Worm (Caenorhabditis elegans) whole organism, L1 larva: ENCODE measurements around the gene ctps-1.

Source experiments
- C16A3.4 ChIP-seq: fragments of 150-350 bp; optimal IDR thresholded peaks from 2 replicates; lab custom pipeline; 2014; ENCODE audit warnings: missing biosample characterization, missing genetic modification characterization
- F16B12.6 ChIP-seq: fragments of 150-350 bp; optimal IDR thresholded peaks from 2 replicates; lab custom pipeline; 2014; ENCODE audit warnings: missing biosample characterization, missing genetic modification characterization
- aly-2 ChIP-seq: fragments of 150-350 bp; optimal IDR thresholded peaks from 2 replicates; lab custom pipeline; 2014; ENCODE audit warnings: missing biosample characterization, missing genetic modification characterization
- blmp-1 ChIP-seq: fragments of 150-350 bp; optimal IDR thresholded peaks from 2 replicates; lab custom pipeline; 2014; ENCODE audit warnings: missing biosample characterization, missing genetic modification characterization
- ceh-63 ChIP-seq: fragments of 200-800 bp; sonication (Bioruptor generic); optimal IDR thresholded peaks from 2 replicates; lab custom pipeline; 2018; ENCODE audit warnings: mild to moderate bottlenecking, missing genetic modification characterization, missing compliant biosample characterization
- ceh-8 ChIP-seq: fragments of 200-800 bp; sonication (Bioruptor generic); optimal IDR thresholded peaks from 2 replicates; lab custom pipeline; 2018; ENCODE audit warnings: mild to moderate bottlenecking, missing genetic modification characterization, moderate library complexity, missing compliant biosample characterization
- ceh-82 ChIP-seq, 3 experiments: fragments of 150-350 bp in 1 of 3; sonication (generic microtip) in 2 of 3; optimal IDR thresholded peaks; 2 replicates each; lab custom pipeline; 2014 to 2017; ENCODE audit warnings: missing biosample characterization in 3 of 3, missing genetic modification characterization in 3 of 3
- ces-1 ChIP-seq: fragments of 150-350 bp; optimal IDR thresholded peaks from 2 replicates; lab custom pipeline; 2014; ENCODE audit warnings: missing biosample characterization, missing genetic modification reagents, missing genetic modification characterization
- dsc-1 ChIP-seq: sonication (generic microtip); optimal IDR thresholded peaks from 2 replicates; lab custom pipeline; 2016; ENCODE audit warnings: mild to moderate bottlenecking, missing genetic modification characterization, missing compliant biosample characterization
- efl-1 ChIP-seq, 4 experiments: fragments of 150-350 bp; optimal IDR thresholded peaks in 3 of 4; peaks in 1 of 4; 1 replicate in 1 of 4; 2 replicates in 3 of 4; lab custom pipeline; 2014; ENCODE audit warnings: missing biosample characterization in 2 of 4, missing genetic modification characterization in 2 of 4, missing genetic modification reagents in 2 of 4
- elt-2 ChIP-seq: sonication (generic microtip); optimal IDR thresholded peaks from 2 replicates; lab custom pipeline; 2016; ENCODE audit warnings: missing genetic modification characterization, mild to moderate bottlenecking, inconsistent platforms, missing compliant biosample characterization, missing genetic modification reagents
- elt-3 ChIP-seq, 6 experiments: fragments of 150-350 bp in 1 of 6; sonication (generic microtip); optimal IDR thresholded peaks; 2 replicates each; lab custom pipeline; 2017 to 2018; ENCODE audit warnings: missing biosample characterization in 6 of 6, missing genetic modification characterization in 6 of 6, inconsistent platforms in 1 of 6
- ets-5 ChIP-seq: fragments of 200-800 bp; sonication (Bioruptor generic); IDR thresholded peaks from 2 replicates; pipeline ENCODE4 v1.3.6; 2022; ENCODE audit warnings: missing genetic modification characterization, missing compliant biosample characterization
- fkh-10 ChIP-seq: sonication (generic microtip); optimal IDR thresholded peaks from 2 replicates; lab custom pipeline; 2017; ENCODE audit warnings: missing biosample characterization, missing genetic modification reagents, missing genetic modification characterization
- fkh-4 ChIP-seq: sonication (generic microtip); optimal IDR thresholded peaks from 2 replicates; lab custom pipeline; 2016; ENCODE audit warnings: missing compliant biosample characterization, missing genetic modification characterization, borderline replicate concordance
- fos-1 ChIP-seq: fragments of 150-350 bp; optimal IDR thresholded peaks from 2 replicates; lab custom pipeline; 2014; ENCODE audit warnings: missing biosample characterization, missing genetic modification characterization
- isw-1 ChIP-seq: fragments of 200-800 bp; sonication (Bioruptor generic); IDR thresholded peaks from 2 replicates; pipeline ENCODE4 v1.3.6; 2022; ENCODE audit warnings: missing genetic modification characterization, missing compliant biosample characterization
- jun-1 ChIP-seq: fragments of 150-350 bp; optimal IDR thresholded peaks from 2 replicates; lab custom pipeline; 2014; ENCODE audit warnings: missing biosample characterization, missing genetic modification reagents, missing genetic modification characterization
- lin-13 ChIP-seq: fragments of 150-350 bp; optimal IDR thresholded peaks from 2 replicates; lab custom pipeline; 2014; ENCODE audit warnings: missing biosample characterization, missing genetic modification reagents, missing genetic modification characterization
- lin-14 ChIP-seq: fragments of 200-800 bp; sonication (Bioruptor generic); optimal IDR thresholded peaks from 2 replicates; lab custom pipeline; 2018; ENCODE audit warnings: mild to moderate bottlenecking, missing genetic modification characterization, moderate library complexity, missing compliant biosample characterization
- lin-35 ChIP-seq, 2 experiments: fragments of 150-350 bp; optimal IDR thresholded peaks; 2 replicates each; lab custom pipeline; 2014; ENCODE audit warnings: missing biosample characterization in 2 of 2, missing genetic modification characterization in 2 of 2, missing genetic modification reagents in 2 of 2
- lin-39 ChIP-seq: fragments of 150-350 bp; optimal IDR thresholded peaks from 2 replicates; lab custom pipeline; 2014; ENCODE audit warnings: missing biosample characterization, missing genetic modification reagents, missing genetic modification characterization
- lsy-2 ChIP-seq, 2 experiments: fragments of 150-350 bp; optimal IDR thresholded peaks; 2 replicates each; lab custom pipeline; 2014; ENCODE audit warnings: missing biosample characterization in 2 of 2, missing genetic modification characterization in 2 of 2
- mab-9 ChIP-seq: fragments of 200-800 bp; sonication (Bioruptor generic); IDR thresholded peaks from 2 replicates; pipeline ENCODE4 v1.3.6; 2022; ENCODE audit warnings: missing genetic modification reagents, missing genetic modification characterization, missing compliant biosample characterization
- mdl-1 ChIP-seq, 2 experiments: fragments of 150-350 bp; optimal IDR thresholded peaks; 2 replicates each; lab custom pipeline; 2014 to 2017; ENCODE audit warnings: missing biosample characterization in 2 of 2, missing genetic modification characterization in 2 of 2, inconsistent platforms in 1 of 2
- mep-1 ChIP-seq: fragments of 150-350 bp; optimal IDR thresholded peaks from 2 replicates; lab custom pipeline; 2014; ENCODE audit warnings: missing biosample characterization, missing genetic modification characterization
- nhr-19 ChIP-seq: fragments of 200-800 bp; sonication (Bioruptor generic); conservative IDR thresholded peaks from 2 replicates; pipeline ENCODE4 v1.3.6; 2022; ENCODE audit warnings: missing genetic modification characterization, missing compliant biosample characterization
- nhr-20 ChIP-seq: sonication (generic microtip); optimal IDR thresholded peaks from 2 replicates; lab custom pipeline; 2016; ENCODE audit warnings: mild to moderate bottlenecking, missing genetic modification characterization, missing compliant biosample characterization
- nhr-71 ChIP-seq: sonication (generic microtip); optimal IDR thresholded peaks from 2 replicates; lab custom pipeline; 2016; ENCODE audit warnings: mild to moderate bottlenecking, missing genetic modification characterization, moderate library complexity, missing compliant biosample characterization
- nhr-77 ChIP-seq: fragments of 150-350 bp; optimal IDR thresholded peaks from 2 replicates; lab custom pipeline; 2014; ENCODE audit warnings: missing biosample characterization, missing genetic modification characterization
- nhr-85 ChIP-seq: sonication (generic microtip); peaks from one replicate; lab custom pipeline; 2016; ENCODE audit warnings: missing genetic modification characterization, inconsistent platforms, missing compliant biosample characterization
- nhr-90 ChIP-seq: sonication (generic microtip); optimal IDR thresholded peaks from 2 replicates; lab custom pipeline; 2016; ENCODE audit warnings: mild to moderate bottlenecking, missing genetic modification characterization, missing compliant biosample characterization; ENCODE audit not compliant: poor library complexity
- pag-3 ChIP-seq: sonication (generic microtip); optimal IDR thresholded peaks from 2 replicates; lab custom pipeline; 2017; ENCODE audit warnings: missing genetic modification characterization, mild to moderate bottlenecking, missing compliant biosample characterization, antibody characterized with exemption, borderline replicate concordance; ENCODE audit not compliant: insufficient read depth
- skn-1 ChIP-seq: fragments of 150-350 bp; optimal IDR thresholded peaks from 2 replicates; lab custom pipeline; 2014; ENCODE audit warnings: missing biosample characterization, missing genetic modification characterization
- snu-23 ChIP-seq: sonication (generic microtip); optimal IDR thresholded peaks from 2 replicates; lab custom pipeline; 2016; ENCODE audit warnings: missing genetic modification characterization, missing compliant biosample characterization
- sox-4 ChIP-seq: sonication (generic microtip); optimal IDR thresholded peaks from 2 replicates; lab custom pipeline; 2016; ENCODE audit warnings: missing genetic modification characterization, missing compliant biosample characterization
- swsn-7 ChIP-seq: sonication (generic microtip); optimal IDR thresholded peaks from 2 replicates; lab custom pipeline; 2016; ENCODE audit warnings: missing genetic modification characterization, missing compliant biosample characterization
- tbx-2 ChIP-seq: sonication (generic microtip); optimal IDR thresholded peaks from 2 replicates; lab custom pipeline; 2016; ENCODE audit warnings: missing genetic modification characterization, missing compliant biosample characterization
- unc-130 ChIP-seq: fragments of 150-350 bp; optimal IDR thresholded peaks from 2 replicates; lab custom pipeline; 2017; ENCODE audit warnings: missing biosample characterization, missing genetic modification characterization, inconsistent platforms
- unc-98 ChIP-seq: fragments of 200-800 bp; sonication (Bioruptor generic); IDR thresholded peaks from 2 replicates; pipeline ENCODE4 v1.3.6; 2022; ENCODE audit warnings: missing genetic modification characterization, missing compliant biosample characterization
- vab-15 ChIP-seq: sonication (generic microtip); optimal IDR thresholded peaks from 2 replicates; lab custom pipeline; 2017; ENCODE audit warnings: missing genotype, mild to moderate bottlenecking, missing genetic modification characterization, missing compliant biosample characterization
- xbp-1 ChIP-seq: sonication (generic microtip); optimal IDR thresholded peaks from 2 replicates; lab custom pipeline; 2016; ENCODE audit warnings: missing genetic modification characterization, missing compliant biosample characterization
- ztf-4 ChIP-seq: fragments of 150-350 bp; optimal IDR thresholded peaks from 2 replicates; lab custom pipeline; 2014; ENCODE audit warnings: missing biosample characterization, missing genetic modification characterization

Gene ctps-1

DNA sequence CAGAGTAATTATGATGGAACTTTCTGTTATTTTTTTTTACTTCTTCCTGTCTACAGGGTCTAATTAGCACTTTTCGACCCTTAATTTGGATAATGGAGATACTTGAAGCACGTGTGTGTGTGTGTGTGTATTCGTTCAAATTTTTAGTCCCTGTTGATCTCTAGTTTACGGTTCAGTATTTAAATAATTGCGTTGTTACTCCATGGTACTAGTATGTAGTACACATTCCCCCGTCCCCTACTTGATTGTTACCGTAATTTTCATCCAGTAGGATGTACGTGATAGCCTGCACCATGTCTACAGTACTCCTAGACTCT is 15.4 kb upstream of the ctps-1 start:
- TF ChIP-seq swsn-7 (tag; lab: Kevin White, UChicago): no peak
- no peak for TF ChIP-seq ets-5
- no peak for TF ChIP-seq snu-23 (GFP tag; lab: Kevin White, UChicago)
- no peak for TF ChIP-seq xbp-1
- no peak for TF ChIP-seq mab-9 (GFP tag; lab: Robert Waterston, UW)
- no peak for TF ChIP-seq lin-39 (tag; lab: Kevin White, UChicago)
- no peak for TF ChIP-seq jun-1 (tag; lab: Kevin White, UChicago)
- no peak for TF ChIP-seq fos-1 (tag; lab: Kevin White, UChicago)
- TF ChIP-seq ceh-8: no peak
- no peak for TF ChIP-seq ceh-63 (GFP tag; lab: Kevin White, UChicago)
- no peak for TF ChIP-seq unc-98 (GFP tag; lab: Robert Waterston, UW)
- TF ChIP-seq mep-1 (tag; lab: Kevin White, UChicago): no peak

DNA sequence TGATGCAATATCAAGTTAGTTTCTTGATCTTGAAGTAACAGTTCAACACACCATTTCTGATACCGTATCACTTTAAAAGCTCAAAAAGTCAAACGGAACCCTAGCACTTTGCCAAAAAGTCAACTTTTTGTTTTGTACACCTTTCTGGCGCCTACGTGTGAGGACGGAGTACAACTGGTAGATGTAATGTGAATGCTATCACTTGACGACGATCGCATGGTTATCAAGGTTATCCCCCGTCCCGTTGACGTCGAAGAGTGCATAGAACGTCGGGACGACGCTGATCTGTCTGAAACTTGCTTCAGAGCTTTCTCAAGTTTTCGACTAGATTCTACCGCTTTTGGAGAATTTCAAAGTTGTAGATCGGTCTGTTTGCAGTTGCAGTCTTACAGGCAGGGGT is 14.7 kb upstream of the ctps-1 start:
- TF ChIP-seq lin-13: no peak
- no peak for TF ChIP-seq F16B12.6
- TF ChIP-seq unc-130 (tag; lab: Kevin White, UChicago): peak; percentile 17
- TF ChIP-seq efl-1 (optimal IDR thresholded peaks at IDR 0.05; lab: Kevin White, UChicago): no peak
- TF ChIP-seq efl-1 (GFP tag; optimal IDR thresholded peaks at IDR 0.05 in 1 of 2; lab: Kevin White, UChicago): peak in 1 of 2 experiments; percentile 84
- TF ChIP-seq elt-3 (tag; optimal IDR thresholded peaks at IDR 0.05; lab: Kevin White, UChicago): peak in 3 of 6 experiments; percentile 2 to 59 (median 46)

ce11 chrV:16780554-16780953 is 14.1 kb upstream of the ctps-1 start:
- TF ChIP-seq unc-98 (GFP tag; lab: Robert Waterston, UW) (no peak), dsc-1 (tag; lab: Kevin White, UChicago) (no peak), snu-23 (GFP tag; lab: Kevin White, UChicago) (peak; percentile 14), lin-14 (GFP tag; lab: Kevin White, UChicago) (peak; percentile 60), nhr-85 (peak; percentile 93), blmp-1 (peak; percentile 76), nhr-19 (peak; percentile 11; the same call in 1 of the 2 replicates), lsy-2 (tag; optimal IDR thresholded peaks at IDR 0.05; lab: Kevin White, UChicago) (peak in 1 of 2 experiments; percentile 33), elt-2 (no peak), unc-130 (tag; lab: Kevin White, UChicago) (peak; percentile 35), nhr-20 (tag; lab: Kevin White, UChicago) (peak; percentile 44), isw-1 (GFP tag; lab: Robert Waterston, UW) (no peak), fkh-10 (GFP tag; lab: Kevin White, UChicago) (no peak), pag-3 (no peak), tbx-2 (tag; lab: Kevin White, UChicago) (peak; percentile 6), nhr-90 (tag; lab: Kevin White, UChicago) (peak; percentile 39), elt-3 (tag; optimal IDR thresholded peaks at IDR 0.05; lab: Kevin White, UChicago) (peak in 4 of 6 experiments; percentile 66 to 86 (median 71)), mdl-1 (tag; optimal IDR thresholded peaks at IDR 0.05; lab: Kevin White, UChicago) (peak in 1 of 2 experiments; percentile 41), nhr-71 (peak; percentile 53), fkh-4 (tag; lab: Kevin White, UChicago) (no peak), lin-35 (GFP tag; optimal IDR thresholded peaks at IDR 0.05; lab: Kevin White, UChicago) (peak in 1 of 2 experiments; percentile 25)

DNA sequence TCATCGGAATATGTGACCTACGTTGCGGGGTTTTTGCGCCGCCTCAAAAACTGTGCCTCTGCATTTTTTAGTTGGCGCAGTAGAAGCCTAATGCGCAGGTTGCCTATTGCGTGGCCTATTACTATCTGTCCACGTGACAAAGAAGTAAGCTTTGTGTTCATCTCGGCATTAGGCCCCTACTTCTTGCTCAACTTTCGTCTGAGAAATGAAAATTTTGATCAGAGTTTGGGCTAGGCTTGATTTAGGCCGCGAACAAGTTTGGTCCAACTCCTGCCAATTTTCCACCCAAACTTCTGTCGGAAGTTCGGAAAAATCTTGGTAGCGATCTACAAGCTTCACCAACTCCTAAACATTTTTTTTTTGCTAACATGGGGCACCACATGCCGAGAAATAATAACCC is 12.7 kb upstream of the ctps-1 start:
- TF ChIP-seq vab-15 (no peak), nhr-85 (peak; percentile 42)

DNA sequence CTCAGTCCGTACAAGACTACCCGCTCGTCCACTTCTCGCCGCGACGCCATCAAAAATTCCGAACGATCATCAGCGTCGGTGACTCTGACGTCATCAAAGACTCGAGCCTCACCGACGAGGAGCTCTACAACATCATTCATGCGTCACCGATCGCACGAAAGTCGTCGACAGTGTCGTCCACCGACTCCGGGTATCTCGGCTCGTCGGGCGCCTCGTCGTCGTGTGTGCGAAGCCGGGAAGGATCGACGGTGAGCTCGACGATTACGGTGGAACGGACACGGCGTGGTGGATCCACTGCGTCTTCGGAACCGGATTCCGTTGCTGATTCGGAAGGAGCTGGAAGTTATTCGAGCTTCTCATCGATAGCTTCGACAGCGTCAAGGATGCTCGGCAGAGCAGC is 9.9 kb upstream of the ctps-1 start:
- no peak for TF ChIP-seq skn-1 (tag; lab: Kevin White, UChicago)
- TF ChIP-seq vab-15: no peak
- TF ChIP-seq lin-35 (GFP tag; optimal IDR thresholded peaks at IDR 0.05; lab: Kevin White, UChicago): no peak
- TF ChIP-seq ceh-82 (tag; optimal IDR thresholded peaks at IDR 0.05; lab: Kevin White, UChicago): no peak
- TF ChIP-seq lin-14 (GFP tag; lab: Kevin White, UChicago): no peak
- TF ChIP-seq C16A3.4 (tag; lab: Kevin White, UChicago): no peak
- TF ChIP-seq fos-1 (tag; lab: Kevin White, UChicago): no peak
- no peak for TF ChIP-seq ceh-8
- TF ChIP-seq nhr-77: no peak
- TF ChIP-seq efl-1 (optimal IDR thresholded peaks at IDR 0.05; lab: Kevin White, UChicago): no peak
- no peak for TF ChIP-seq efl-1 (GFP tag; optimal IDR thresholded peaks at IDR 0.05 in 1 of 2; lab: Kevin White, UChicago)
- TF ChIP-seq sox-4 (tag; lab: Kevin White, UChicago): no peak
- TF ChIP-seq nhr-90 (tag; lab: Kevin White, UChicago): no peak
- TF ChIP-seq ztf-4 (tag; lab: Kevin White, UChicago): no peak
- no peak for TF ChIP-seq nhr-20 (tag; lab: Kevin White, UChicago)
- TF ChIP-seq aly-2 (tag; lab: Kevin White, UChicago): no peak
- TF ChIP-seq fkh-4 (tag; lab: Kevin White, UChicago): no peak
- TF ChIP-seq ces-1: no peak
- TF ChIP-seq unc-98 (GFP tag; lab: Robert Waterston, UW): no peak
